Worm (Caenorhabditis elegans): Measurements from ENCODE around the gene C27A7.8.

DNA sequence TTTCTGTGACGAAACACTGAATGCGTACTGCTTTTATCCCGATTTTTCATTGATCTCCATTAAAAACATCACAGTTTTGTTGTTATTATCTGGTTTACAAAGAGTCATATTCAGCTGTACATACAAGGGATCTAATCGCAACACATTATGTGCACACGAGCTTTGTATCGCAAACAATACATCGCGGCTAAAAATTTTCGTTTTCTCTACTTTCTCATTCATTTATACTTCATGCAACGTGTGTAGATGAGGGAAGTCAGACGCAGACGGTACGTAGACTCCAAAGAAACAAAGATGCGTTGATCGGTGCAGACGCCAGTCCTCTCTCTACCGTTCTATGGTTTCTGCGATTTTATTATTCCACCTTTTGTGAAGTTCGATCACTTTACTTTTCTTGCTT lies 46.1 kb upstream of the C27A7.8 start, which contains the start of gene nhr-136:
- TF ChIP-seq W03F9.2 (tag; optimal IDR thresholded peaks at IDR 0.05) (no peak), dao-5 (tag; optimal IDR thresholded peaks at IDR 0.05) (no peak)
